Worm (Caenorhabditis elegans) whole organism, L4 larva: ENCODE measurements around the gene clec-68.

Experiments used
- F44E2.7 ChIP-seq: fragments of 200-800 bp; sonication (Bioruptor generic); IDR thresholded peaks from 2 replicates; pipeline ENCODE4 v2.1.2; 2022; ENCODE audit warnings: missing genetic modification characterization, missing compliant biosample characterization
- R02D3.7 ChIP-seq: fragments of 150-350 bp; sonication (generic microtip); optimal IDR thresholded peaks from 3 replicates; lab custom pipeline; 2014; ENCODE audit warnings: missing biosample characterization, missing genetic modification characterization
- ces-1 ChIP-seq: fragments of 150-350 bp; sonication (generic microtip); optimal IDR thresholded peaks from 4 replicates; lab custom pipeline; 2014; ENCODE audit warnings: missing biosample characterization, missing genetic modification reagents, missing genetic modification characterization
- egl-27 ChIP-seq: sonication (generic microtip); optimal IDR thresholded peaks from 3 replicates; lab custom pipeline; 2017; ENCODE audit warnings: missing biosample characterization, missing genetic modification reagents, missing genetic modification characterization
- pha-4 ChIP-seq, 2 experiments: fragments of 150-350 bp in 1 of 2; fragments of 200-800 bp in 1 of 2; sonication (Bioruptor generic) in 1 of 2; IDR thresholded peaks in 1 of 2; optimal IDR thresholded peaks in 1 of 2; 2 replicates each; pipeline versions ENCODE4 v1.3.6 to Lab custom; 2014 to 2022; ENCODE audit warnings: missing genetic modification characterization in 2 of 2, missing genetic modification reagents in 2 of 2, missing biosample characterization in 1 of 2, missing compliant biosample characterization in 1 of 2

DNA sequence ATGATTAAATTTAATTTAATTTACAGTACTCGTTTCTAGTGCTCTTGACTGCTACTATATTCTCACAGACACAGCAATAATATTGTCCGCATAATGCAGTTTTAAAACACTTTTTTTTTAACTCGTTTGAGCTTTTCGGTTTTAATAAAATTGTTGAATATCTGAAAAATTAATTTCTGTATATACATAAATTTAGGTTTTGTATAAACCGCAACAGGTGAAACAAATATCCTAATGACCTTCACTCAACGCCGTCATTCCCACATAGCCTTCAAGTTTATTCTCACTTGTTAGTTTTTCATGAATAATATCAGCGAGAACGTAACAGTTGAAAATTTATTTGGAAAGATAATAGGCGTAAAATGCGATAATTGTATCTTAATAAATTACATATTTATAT, 6.7 kb upstream of the clec-68 start, which contains the start of gene srz-19:
- TF ChIP-seq R02D3.7 (no peak), F44E2.7 (GFP tag; lab: Robert Waterston, UW) (no peak), ces-1 (GFP tag; lab: Kevin White, UChicago) (no peak), pha-4 (GFP tag; IDR thresholded peaks at IDR 0.05; lab: Robert Waterston, UW) (no peak), pha-4 (tag; optimal IDR thresholded peaks at IDR 0.05; lab: Kevin White, UChicago) (no peak), egl-27 (tag; lab: Kevin White, UChicago) (no peak)
